Worm (Caenorhabditis elegans) whole organism, young adult: Measurements from ENCODE around the gene F47F2.1.

Source experiments
- B0261.1 ChIP-seq: sonication (generic microtip); optimal IDR thresholded peaks from 2 replicates; lab custom pipeline; 2016; ENCODE audit warnings: mild to moderate bottlenecking, missing genetic modification characterization, moderate library complexity, missing compliant biosample characterization
- D2030.7 ChIP-seq: fragments of 200-800 bp; sonication (Bioruptor generic); IDR thresholded peaks from 2 replicates; pipeline ENCODE4 v1.3.6; 2022; ENCODE audit warnings: missing genetic modification reagents, missing genetic modification characterization, missing compliant biosample characterization
- F10E7.11 ChIP-seq: sonication (generic microtip); optimal IDR thresholded peaks from 2 replicates; lab custom pipeline; 2017; ENCODE audit warnings: mild to moderate bottlenecking, missing genetic modification characterization, moderate library complexity, missing compliant biosample characterization
- F33H1.4 ChIP-seq: fragments of 200-800 bp; sonication (Bioruptor generic); IDR thresholded peaks from 2 replicates; pipeline ENCODE4 v1.3.6; 2022; ENCODE audit warnings: missing genetic modification reagents, missing genetic modification characterization, missing compliant biosample characterization
- F39B2.1 ChIP-seq: fragments of 200-800 bp; sonication (Bioruptor generic); IDR thresholded peaks from 2 replicates; pipeline ENCODE4 v1.3.6; 2022; ENCODE audit warnings: missing genetic modification reagents, missing genetic modification characterization, missing compliant biosample characterization
- F49E8.2 ChIP-seq: sonication (generic microtip); optimal IDR thresholded peaks from 3 replicates; lab custom pipeline; 2017; ENCODE audit warnings: missing genetic modification characterization, mild to moderate bottlenecking, missing compliant biosample characterization, antibody characterized with exemption, moderate library complexity; ENCODE audit not compliant: insufficient read depth
- F52B5.7 ChIP-seq: sonication (generic microtip); optimal IDR thresholded peaks from 2 replicates; lab custom pipeline; 2016; ENCODE audit warnings: mild to moderate bottlenecking, missing genetic modification characterization, missing compliant biosample characterization
- F55B11.4 ChIP-seq: sonication (generic microtip); optimal IDR thresholded peaks from 2 replicates; lab custom pipeline; 2016; ENCODE audit warnings: missing compliant biosample characterization, missing genetic modification characterization, borderline replicate concordance; ENCODE audit not compliant: insufficient read depth
- K11D2.4 ChIP-seq: fragments of 200-800 bp; sonication (Bioruptor generic); IDR thresholded peaks from 2 replicates; pipeline ENCODE4 v1.3.6; 2022; ENCODE audit warnings: missing genetic modification reagents, missing genetic modification characterization, missing compliant biosample characterization
- T07F8.4 ChIP-seq: sonication (generic microtip); optimal IDR thresholded peaks from 2 replicates; lab custom pipeline; 2016; ENCODE audit warnings: mild to moderate bottlenecking, missing genetic modification characterization, moderate library complexity, missing compliant biosample characterization
- atf-7 ChIP-seq: sonication (generic microtip); optimal IDR thresholded peaks from 2 replicates; lab custom pipeline; 2017; ENCODE audit warnings: mild to moderate bottlenecking, missing genetic modification characterization, missing compliant biosample characterization
- athp-1 ChIP-seq: sonication (generic microtip); optimal IDR thresholded peaks from 2 replicates; lab custom pipeline; 2017; ENCODE audit warnings: mild to moderate bottlenecking, missing genetic modification characterization, missing compliant biosample characterization
- cebp-2 ChIP-seq: fragments of 200-800 bp; sonication (Bioruptor generic); IDR thresholded peaks from 2 replicates; pipeline ENCODE4 v1.3.6; 2022; ENCODE audit warnings: missing genetic modification characterization, missing compliant biosample characterization
- ceh-27 ChIP-seq: fragments of 200-800 bp; sonication (Bioruptor generic); optimal IDR thresholded peaks from 2 replicates; lab custom pipeline; 2018; ENCODE audit warnings: mild to moderate bottlenecking, missing genetic modification characterization, moderate library complexity, missing compliant biosample characterization
- ceh-91 ChIP-seq: fragments of 200-800 bp; sonication (Bioruptor generic); IDR thresholded peaks from 2 replicates; pipeline ENCODE4 v1.3.6; 2022; ENCODE audit warnings: missing genetic modification reagents, missing genetic modification characterization, missing compliant biosample characterization
- die-1 ChIP-seq: sonication (generic microtip); optimal IDR thresholded peaks from 2 replicates; lab custom pipeline; 2016; ENCODE audit warnings: missing genotype, mild to moderate bottlenecking, missing genetic modification characterization, missing compliant biosample characterization
- egl-18 ChIP-seq: fragments of 200-800 bp; sonication (Bioruptor generic); IDR thresholded peaks from 2 replicates; pipeline ENCODE4 v1.3.6; 2022; ENCODE audit warnings: missing genetic modification reagents, missing genetic modification characterization, missing compliant biosample characterization
- egrh-3 ChIP-seq: fragments of 200-800 bp; sonication (Bioruptor generic); IDR thresholded peaks from 2 replicates; pipeline ENCODE4 v1.3.6; 2022; ENCODE audit warnings: missing genetic modification reagents, missing genetic modification characterization, missing compliant biosample characterization
- gei-17 ChIP-seq: fragments of 200-800 bp; sonication (Bioruptor generic); optimal IDR thresholded peaks from 2 replicates; lab custom pipeline; 2018; ENCODE audit warnings: mild to moderate bottlenecking, missing genetic modification characterization, missing compliant biosample characterization
- him-1 ChIP-seq: sonication (generic microtip); optimal IDR thresholded peaks from 2 replicates; lab custom pipeline; 2016; ENCODE audit warnings: missing genotype, missing genetic modification reagents, missing genetic modification characterization, missing compliant biosample characterization
- lin-54 ChIP-seq: fragments of 200-800 bp; sonication (Bioruptor generic); optimal IDR thresholded peaks from 2 replicates; lab custom pipeline; 2018; ENCODE audit warnings: mild to moderate bottlenecking, missing genetic modification characterization, missing compliant biosample characterization
- madf-6 ChIP-seq: fragments of 200-800 bp; sonication (Bioruptor generic); IDR thresholded peaks from 2 replicates; pipeline ENCODE4 v1.3.6; 2022; ENCODE audit warnings: missing genetic modification reagents, missing genetic modification characterization, missing compliant biosample characterization
- mxl-1 ChIP-seq: sonication (generic microtip); optimal IDR thresholded peaks from 2 replicates; lab custom pipeline; 2016; ENCODE audit warnings: missing genetic modification characterization, missing compliant biosample characterization
- pha-4 ChIP-seq: fragments of 150-350 bp; sonication (generic microtip); optimal IDR thresholded peaks from 2 replicates; lab custom pipeline; 2014; ENCODE audit warnings: missing biosample characterization, missing genetic modification reagents, missing genetic modification characterization
- rpc-1 ChIP-seq, 2 experiments: fragments of 150-350 bp in 1 of 2; sonication (generic microtip) in 1 of 2; optimal IDR thresholded peaks; 2 replicates each; lab custom pipeline; 2014 to 2018; ENCODE audit warnings: missing biosample characterization in 1 of 2, missing genetic modification characterization in 1 of 2, missing genetic modification reagents in 1 of 2, missing genotype in 1 of 2
- sdz-38 ChIP-seq: sonication (generic microtip); optimal IDR thresholded peaks from 2 replicates; lab custom pipeline; 2016; ENCODE audit warnings: missing genotype, missing genetic modification characterization, missing compliant biosample characterization
- snpc-4 ChIP-seq, 5 experiments: fragments of 150-350 bp in 1 of 5; sonication (generic microtip) in 4 of 5; optimal IDR thresholded peaks; 2 replicates each; lab custom pipeline; 2014 to 2018; ENCODE audit warnings: missing genetic modification characterization in 5 of 5, missing biosample characterization in 3 of 5, antibody characterized with exemption in 2 of 5, mild to moderate bottlenecking in 2 of 5, missing compliant biosample characterization in 2 of 5, missing genotype in 2 of 5, moderate library complexity in 2 of 5, missing genetic modification reagents in 1 of 5
- tbp1 ChIP-seq: fragments of 200-800 bp; sonication (Bioruptor generic); optimal IDR thresholded peaks from 2 replicates; lab custom pipeline; 2018; ENCODE audit warnings: mild to moderate bottlenecking, missing genetic modification characterization, missing compliant biosample characterization
- ztf-18 ChIP-seq: sonication (generic microtip); optimal IDR thresholded peaks from 2 replicates; lab custom pipeline; 2016; ENCODE audit warnings: missing genotype, mild to moderate bottlenecking, missing genetic modification characterization, missing compliant biosample characterization
- ztf-26 ChIP-seq: sonication (generic microtip); optimal IDR thresholded peaks from 2 replicates; lab custom pipeline; 2017; ENCODE audit warnings: missing genetic modification characterization, missing compliant biosample characterization

F47F2.1 gene

ce11 chrX:3911280-3911679, 32.9 kb downstream of the F47F2.1 start, which contains the start of gene T22B2.5:
Gene T22B2.5, minus strand, starts transcription at chrX:3911380.
- TF ChIP-seq atf-7 (tag; lab: Kevin White, UChicago) (no peak), T07F8.4 (no peak), mxl-1 (tag; lab: Kevin White, UChicago) (no peak), F10E7.11 (tag; lab: Kevin White, UChicago) (no peak), F33H1.4 (GFP tag; lab: Robert Waterston, UW) (no peak)

ce11 chrX:3914273-3914672, 35.9 kb downstream of the F47F2.1 start:
- peak; percentile 16 for TF ChIP-seq die-1
- TF ChIP-seq ceh-27 (GFP tag; lab: Kevin White, UChicago), result peak; percentile 26
- TF ChIP-seq gei-17 (GFP tag; lab: Kevin White, UChicago), result no peak
- peak; percentile 50 for TF ChIP-seq rpc-1 (optimal IDR thresholded peaks at IDR 0.05; lab: Kevin White, UChicago)
- TF ChIP-seq rpc-1 (tag; optimal IDR thresholded peaks at IDR 0.05; lab: Kevin White, UChicago), result peak; percentile 78
- TF ChIP-seq him-1 (tag; lab: Kevin White, UChicago), result peak; percentile 40
- TF ChIP-seq B0261.1 (tag; lab: Kevin White, UChicago), result peak; percentile 51
- TF ChIP-seq cebp-2 (GFP tag; lab: Robert Waterston, UW), result no peak
- TF ChIP-seq tbp1 (GFP tag; lab: Kevin White, UChicago), result peak; percentile 74
- peak; percentile 14 for TF ChIP-seq F52B5.7 (tag; lab: Kevin White, UChicago)
- 0 out of 2 replicates have a peak, but pooled peaks have one; percentile 29 for TF ChIP-seq D2030.7 (GFP tag; lab: Robert Waterston, UW)
- TF ChIP-seq madf-6 (GFP tag; lab: Robert Waterston, UW), result 0 out of 2 replicates have a peak, but pooled peaks have one; percentile 28

- TF ChIP-seq pha-4 (tag; lab: Kevin White, UChicago) (no peak), F39B2.1 (GFP tag; lab: Robert Waterston, UW) (no peak), sdz-38 (no peak), K11D2.4 (GFP tag; lab: Robert Waterston, UW) (no peak), egrh-3 (GFP tag; lab: Robert Waterston, UW) (no peak), athp-1 (tag; lab: Kevin White, UChicago) (no peak), ceh-91 (no peak), lin-54 (GFP tag; lab: Kevin White, UChicago) (no peak)
Observed at ce11 chrX:3915748-3916147, 37.4 kb downstream of the F47F2.1 start, which contains the start of gene idpp-9. Gene idpp-9, minus strand, starts transcription at chrX:3915848.

- TF ChIP-seq ztf-26 (no peak), egl-18 (GFP tag; lab: Robert Waterston, UW) (no peak), F49E8.2 (tag; lab: Kevin White, UChicago) (no peak)
- TF ChIP-seq, all 124 proteins: peak for 0
Observed at ce11 chrX:3917013-3917412, 38.7 kb downstream of the F47F2.1 start, which contains the start of gene T22B2.3. Gene T22B2.3, plus strand, starts transcription at chrX:3917313.

- TF ChIP-seq ztf-18 (no peak), F55B11.4 (tag; lab: Kevin White, UChicago) (no peak), snpc-4 (GFP tag; optimal IDR thresholded peaks at IDR 0.05; lab: Kevin White, UChicago) (no peak), snpc-4 (tag; optimal IDR thresholded peaks at IDR 0.05; lab: Kevin White, UChicago) (no peak)
Observed at ce11 chrX:3918182-3918581, 39.8 kb downstream of the F47F2.1 start.
